Worm (Caenorhabditis elegans) whole organism, young adult: ENCODE measurements around the gene wdr-46.

Experiments
- B0019.2 ChIP-seq: fragments of 200-800 bp; sonication (Bioruptor generic); conservative IDR thresholded peaks from 2 replicates; pipeline ENCODE4 v1.3.6; 2022; ENCODE audit warnings: missing genetic modification reagents, missing genetic modification characterization, missing compliant biosample characterization
- B0035.1 ChIP-seq: sonication (generic microtip); optimal IDR thresholded peaks from 2 replicates; lab custom pipeline; 2016; ENCODE audit warnings: missing genetic modification characterization, mild to moderate bottlenecking, missing compliant biosample characterization, missing genotype, missing genetic modification reagents
- B0261.1 ChIP-seq: sonication (generic microtip); optimal IDR thresholded peaks from 2 replicates; lab custom pipeline; 2016; ENCODE audit warnings: mild to moderate bottlenecking, missing genetic modification characterization, moderate library complexity, missing compliant biosample characterization
- F22D6.2 ChIP-seq: sonication (generic microtip); optimal IDR thresholded peaks from 2 replicates; lab custom pipeline; 2016; ENCODE audit warnings: mild to moderate bottlenecking, missing genetic modification characterization, missing compliant biosample characterization
- K11D2.4 ChIP-seq: fragments of 200-800 bp; sonication (Bioruptor generic); IDR thresholded peaks from 2 replicates; pipeline ENCODE4 v1.3.6; 2022; ENCODE audit warnings: missing genetic modification reagents, missing genetic modification characterization, missing compliant biosample characterization
- Y53F4B.3 ChIP-seq: fragments of 200-800 bp; sonication (Bioruptor generic); IDR thresholded peaks from 2 replicates; pipeline ENCODE4 v1.3.6; 2022; ENCODE audit warnings: missing genetic modification reagents, missing genetic modification characterization, missing compliant biosample characterization
- Y67H2A.10 ChIP-seq: fragments of 200-800 bp; sonication (Bioruptor generic); conservative IDR thresholded peaks from 2 replicates; pipeline ENCODE4 v1.3.6; 2022; ENCODE audit warnings: missing genetic modification reagents, missing genetic modification characterization, missing compliant biosample characterization
- Y79H2A.3 ChIP-seq: fragments of 200-800 bp; sonication (Bioruptor generic); conservative IDR thresholded peaks from 2 replicates; pipeline ENCODE4 v1.3.6; 2022; ENCODE audit warnings: missing genetic modification reagents, missing genetic modification characterization, missing compliant biosample characterization
- Y95B8A.8 ChIP-seq: fragments of 200-800 bp; sonication (Bioruptor generic); IDR thresholded peaks from 2 replicates; pipeline ENCODE4 v1.3.6; 2022; ENCODE audit warnings: missing genetic modification reagents, missing genetic modification characterization, missing compliant biosample characterization
- akir-1 ChIP-seq: fragments of 200-800 bp; sonication (Bioruptor generic); optimal IDR thresholded peaks from 2 replicates; lab custom pipeline; 2018; ENCODE audit warnings: mild to moderate bottlenecking, missing genetic modification characterization, moderate library complexity, missing compliant biosample characterization
- aptf-2 ChIP-seq: fragments of 200-800 bp; sonication (Bioruptor generic); conservative IDR thresholded peaks from 2 replicates; pipeline ENCODE4 v1.3.6; 2022; ENCODE audit warnings: missing genetic modification reagents, missing genetic modification characterization, missing compliant biosample characterization
- aptf-3 ChIP-seq: fragments of 200-800 bp; sonication (Bioruptor generic); IDR thresholded peaks from 2 replicates; pipeline ENCODE4 v1.3.6; 2022; ENCODE audit warnings: missing genetic modification characterization, missing compliant biosample characterization
- atf-7 ChIP-seq: sonication (generic microtip); optimal IDR thresholded peaks from 2 replicates; lab custom pipeline; 2017; ENCODE audit warnings: mild to moderate bottlenecking, missing genetic modification characterization, missing compliant biosample characterization
- attf-3 ChIP-seq: fragments of 200-800 bp; sonication (Bioruptor generic); conservative IDR thresholded peaks from 2 replicates; pipeline ENCODE4 v1.3.6; 2022; ENCODE audit warnings: missing genetic modification reagents, missing genetic modification characterization, missing compliant biosample characterization
- bed-2 ChIP-seq: fragments of 200-800 bp; sonication (Bioruptor generic); IDR thresholded peaks from 2 replicates; pipeline ENCODE4 v1.3.6; 2022; ENCODE audit warnings: missing genetic modification reagents, missing genetic modification characterization, missing compliant biosample characterization
- cebp-2 ChIP-seq: fragments of 200-800 bp; sonication (Bioruptor generic); IDR thresholded peaks from 2 replicates; pipeline ENCODE4 v1.3.6; 2022; ENCODE audit warnings: missing genetic modification characterization, missing compliant biosample characterization
- ceh-27 ChIP-seq: fragments of 200-800 bp; sonication (Bioruptor generic); optimal IDR thresholded peaks from 2 replicates; lab custom pipeline; 2018; ENCODE audit warnings: mild to moderate bottlenecking, missing genetic modification characterization, moderate library complexity, missing compliant biosample characterization
- die-1 ChIP-seq: sonication (generic microtip); optimal IDR thresholded peaks from 2 replicates; lab custom pipeline; 2016; ENCODE audit warnings: missing genotype, mild to moderate bottlenecking, missing genetic modification characterization, missing compliant biosample characterization
- dox-1 ChIP-seq: fragments of 200-800 bp; sonication (Bioruptor generic); IDR thresholded peaks from 2 replicates; pipeline ENCODE4 v1.3.6; 2022; ENCODE audit warnings: missing genetic modification reagents, missing genetic modification characterization, missing compliant biosample characterization
- egl-18 ChIP-seq: fragments of 200-800 bp; sonication (Bioruptor generic); IDR thresholded peaks from 2 replicates; pipeline ENCODE4 v1.3.6; 2022; ENCODE audit warnings: missing genetic modification reagents, missing genetic modification characterization, missing compliant biosample characterization
- egl-44 ChIP-seq: fragments of 200-800 bp; sonication (Bioruptor generic); IDR thresholded peaks from 2 replicates; pipeline ENCODE4 v1.3.6; 2022; ENCODE audit warnings: missing genetic modification reagents, missing genetic modification characterization, missing compliant biosample characterization
- egrh-3 ChIP-seq: fragments of 200-800 bp; sonication (Bioruptor generic); IDR thresholded peaks from 2 replicates; pipeline ENCODE4 v1.3.6; 2022; ENCODE audit warnings: missing genetic modification reagents, missing genetic modification characterization, missing compliant biosample characterization
- ets-4 ChIP-seq: fragments of 200-800 bp; sonication (Bioruptor generic); optimal IDR thresholded peaks from 2 replicates; lab custom pipeline; 2018; ENCODE audit warnings: mild to moderate bottlenecking, missing genetic modification characterization, missing compliant biosample characterization
- gei-17 ChIP-seq: fragments of 200-800 bp; sonication (Bioruptor generic); optimal IDR thresholded peaks from 2 replicates; lab custom pipeline; 2018; ENCODE audit warnings: mild to moderate bottlenecking, missing genetic modification characterization, missing compliant biosample characterization
- hlh-12 ChIP-seq: sonication (generic microtip); optimal IDR thresholded peaks from 2 replicates; lab custom pipeline; 2016; ENCODE audit warnings: missing genetic modification characterization, missing compliant biosample characterization
- hrde-1 ChIP-seq: sonication (generic microtip); optimal IDR thresholded peaks from 2 replicates; lab custom pipeline; 2016; ENCODE audit warnings: missing genetic modification characterization, mild to moderate bottlenecking, missing compliant biosample characterization, moderate library complexity, missing genotype, missing genetic modification reagents, borderline replicate concordance
- hsf-1 ChIP-seq: fragments of 200-800 bp; sonication (Bioruptor generic); IDR thresholded peaks from 2 replicates; pipeline ENCODE4 v1.3.6; 2022; ENCODE audit warnings: missing genetic modification reagents, missing genetic modification characterization, missing compliant biosample characterization
- lag-1 ChIP-seq: fragments of 200-800 bp; sonication (Bioruptor generic); IDR thresholded peaks from 2 replicates; pipeline ENCODE4 v1.3.6; 2022; ENCODE audit warnings: missing genetic modification reagents, missing genetic modification characterization, missing compliant biosample characterization
- mcd-1 ChIP-seq: fragments of 200-800 bp; sonication (Bioruptor generic); IDR thresholded peaks from 2 replicates; pipeline ENCODE4 v1.3.6; 2022; ENCODE audit warnings: missing genetic modification reagents, missing genetic modification characterization, missing compliant biosample characterization
- mel-28 ChIP-seq: sonication (generic microtip); optimal IDR thresholded peaks from 2 replicates; lab custom pipeline; 2016; ENCODE audit warnings: borderline replicate concordance, mild to moderate bottlenecking, missing genetic modification characterization, missing compliant biosample characterization
- mxl-1 ChIP-seq: sonication (generic microtip); optimal IDR thresholded peaks from 2 replicates; lab custom pipeline; 2016; ENCODE audit warnings: missing genetic modification characterization, missing compliant biosample characterization
- nfyb-1 ChIP-seq: fragments of 200-800 bp; sonication (Bioruptor generic); IDR thresholded peaks from 2 replicates; pipeline ENCODE4 v1.3.6; 2022; ENCODE audit warnings: missing genetic modification reagents, missing genetic modification characterization, missing compliant biosample characterization
- nhr-90 ChIP-seq: sonication (generic microtip); optimal IDR thresholded peaks from 2 replicates; lab custom pipeline; 2016; ENCODE audit warnings: missing genotype, mild to moderate bottlenecking, missing genetic modification characterization, missing compliant biosample characterization
- pha-4 ChIP-seq: fragments of 150-350 bp; sonication (generic microtip); optimal IDR thresholded peaks from 2 replicates; lab custom pipeline; 2014; ENCODE audit warnings: missing biosample characterization, missing genetic modification reagents, missing genetic modification characterization
- rcor-1 ChIP-seq: fragments of 200-800 bp; sonication (Bioruptor generic); IDR thresholded peaks from 2 replicates; pipeline ENCODE4 v1.3.6; 2022; ENCODE audit warnings: missing genetic modification reagents, missing genetic modification characterization, missing compliant biosample characterization
- rec-8 ChIP-seq, 2 experiments: sonication (generic microtip); optimal IDR thresholded peaks; 2 replicates each; lab custom pipeline; 2016; ENCODE audit warnings: mild to moderate bottlenecking in 2 of 2, missing genetic modification characterization in 2 of 2, missing genetic modification reagents in 2 of 2, missing genotype in 2 of 2, missing biosample characterization in 1 of 2, missing compliant biosample characterization in 1 of 2, moderate library complexity in 1 of 2
- rpc-1 ChIP-seq, 2 experiments: fragments of 150-350 bp in 1 of 2; sonication (generic microtip) in 1 of 2; optimal IDR thresholded peaks; 2 replicates each; lab custom pipeline; 2014 to 2018; ENCODE audit warnings: missing biosample characterization in 1 of 2, missing genetic modification characterization in 1 of 2, missing genetic modification reagents in 1 of 2, missing genotype in 1 of 2
- snpc-1.1 ChIP-seq: sonication (generic microtip); optimal IDR thresholded peaks from 2 replicates; lab custom pipeline; 2017; ENCODE audit warnings: missing genetic modification characterization, mild to moderate bottlenecking, missing compliant biosample characterization, antibody characterized with exemption, moderate library complexity, missing genotype, missing genetic modification reagents; ENCODE audit not compliant: insufficient read depth
- snpc-3.4 ChIP-seq: sonication (generic microtip); optimal IDR thresholded peaks from 2 replicates; lab custom pipeline; 2017; ENCODE audit warnings: missing genetic modification characterization, mild to moderate bottlenecking, missing compliant biosample characterization, antibody characterized with exemption, moderate library complexity, missing genotype, missing genetic modification reagents
- sptf-2 ChIP-seq: fragments of 200-800 bp; sonication (Bioruptor generic); optimal IDR thresholded peaks from 2 replicates; lab custom pipeline; 2018; ENCODE audit warnings: mild to moderate bottlenecking, missing genetic modification characterization, missing compliant biosample characterization
- tbp1 ChIP-seq: fragments of 200-800 bp; sonication (Bioruptor generic); optimal IDR thresholded peaks from 2 replicates; lab custom pipeline; 2018; ENCODE audit warnings: mild to moderate bottlenecking, missing genetic modification characterization, missing compliant biosample characterization
- tbx-9 ChIP-seq: sonication (generic microtip); optimal IDR thresholded peaks from 2 replicates; lab custom pipeline; 2016; ENCODE audit warnings: borderline replicate concordance, missing genetic modification characterization, inconsistent platforms, missing compliant biosample characterization
- tlf-1 ChIP-seq: fragments of 200-800 bp; sonication (Bioruptor generic); optimal IDR thresholded peaks from 2 replicates; lab custom pipeline; 2018; ENCODE audit warnings: mild to moderate bottlenecking, missing genetic modification characterization, missing compliant biosample characterization
- unc-130 ChIP-seq: sonication (generic microtip); optimal IDR thresholded peaks from 2 replicates; lab custom pipeline; 2016; ENCODE audit warnings: missing genetic modification reagents, missing genetic modification characterization, missing compliant biosample characterization
- zim-3 ChIP-seq: sonication (generic microtip); optimal IDR thresholded peaks from 2 replicates; lab custom pipeline; 2017; ENCODE audit warnings: mild to moderate bottlenecking, missing genetic modification characterization, moderate library complexity, missing compliant biosample characterization
- ztf-18 ChIP-seq: sonication (generic microtip); optimal IDR thresholded peaks from 2 replicates; lab custom pipeline; 2016; ENCODE audit warnings: missing genotype, mild to moderate bottlenecking, missing genetic modification characterization, missing compliant biosample characterization
- ztf-22 ChIP-seq: fragments of 200-800 bp; sonication (Bioruptor generic); optimal IDR thresholded peaks from 2 replicates; lab custom pipeline; 2018; ENCODE audit warnings: mild to moderate bottlenecking, missing genetic modification characterization, moderate library complexity, missing compliant biosample characterization
- ztf-3 ChIP-seq: fragments of 200-800 bp; sonication (Bioruptor generic); optimal IDR thresholded peaks from 2 replicates; lab custom pipeline; 2018; ENCODE audit warnings: mild to moderate bottlenecking, missing genetic modification characterization, missing compliant biosample characterization

Gene wdr-46

DNA sequence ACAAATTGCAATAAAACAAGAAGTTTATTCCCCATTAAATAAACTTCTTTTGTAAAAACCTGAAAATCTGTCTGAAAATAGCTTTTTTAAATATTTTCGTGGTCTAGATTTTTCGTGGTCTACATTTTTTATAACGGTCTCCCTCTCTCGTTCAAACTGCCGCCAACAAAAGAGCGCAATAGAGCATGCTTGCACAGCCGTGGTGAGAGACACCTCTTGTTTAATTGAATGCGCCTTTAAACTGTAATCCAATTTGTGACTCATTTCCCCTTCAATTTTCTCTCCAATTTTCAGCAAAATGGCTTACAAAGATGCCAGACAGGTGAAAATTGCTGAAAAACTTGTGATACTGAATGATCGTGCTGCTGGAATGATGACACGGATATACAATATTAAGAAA lies 32.1 kb downstream of the wdr-46 start, which contains the start of gene gex-3 (continued):
- TF ChIP-seq tlf-1 (peak; percentile 79), unc-130 (GFP tag; lab: Kevin White, UChicago) (no peak), attf-3 (peak; percentile 35; the same call in 1 of the 2 replicates), aptf-2 (GFP tag; lab: Robert Waterston, UW) (no peak), tbx-9 (tag; lab: Kevin White, UChicago) (no peak), aptf-3 (no peak), akir-1 (GFP tag; lab: Kevin White, UChicago) (no peak), ztf-18 (no peak), B0035.1 (tag; lab: Kevin White, UChicago) (no peak), mxl-1 (tag; lab: Kevin White, UChicago) (no peak), rcor-1 (GFP tag; lab: Robert Waterston, UW) (peak; percentile 74), K11D2.4 (no peak), atf-7 (tag; lab: Kevin White, UChicago) (no peak), nfyb-1 (GFP tag; lab: Robert Waterston, UW) (peak; percentile 69; the same call in 1 of the 2 replicates), rpc-1 (optimal IDR thresholded peaks at IDR 0.05; lab: Kevin White, UChicago) (no peak), rpc-1 (tag; optimal IDR thresholded peaks at IDR 0.05; lab: Kevin White, UChicago) (no peak), cebp-2 (GFP tag; lab: Robert Waterston, UW) (no peak), snpc-1.1 (tag; lab: Kevin White, UChicago) (no peak), ztf-22 (GFP tag; lab: Kevin White, UChicago) (no peak), B0019.2 (GFP tag; lab: Robert Waterston, UW) (no peak), die-1 (tag; lab: Kevin White, UChicago) (no peak), dox-1 (GFP tag; lab: Robert Waterston, UW) (peak; percentile 87), sptf-2 (no peak), bed-2 (no peak), nhr-90 (no peak), pha-4 (tag; lab: Kevin White, UChicago) (no peak), Y53F4B.3 (GFP tag; lab: Robert Waterston, UW) (no peak), tbp1 (GFP tag; lab: Kevin White, UChicago) (peak; percentile 66), gei-17 (no peak), B0261.1 (no peak), ceh-27 (GFP tag; lab: Kevin White, UChicago) (peak; percentile 81), hlh-12 (tag; lab: Kevin White, UChicago) (no peak), hsf-1 (GFP tag; lab: Robert Waterston, UW) (peak; percentile 56; the same call in 1 of the 2 replicates), ets-4 (GFP tag; lab: Kevin White, UChicago) (no peak), Y67H2A.10 (GFP tag; lab: Robert Waterston, UW) (no peak), zim-3 (tag; lab: Kevin White, UChicago) (no peak), Y95B8A.8 (GFP tag; lab: Robert Waterston, UW) (0 out of 2 replicates have a peak, but pooled peaks have one; percentile 22), F22D6.2 (no peak), ztf-3 (GFP tag; lab: Kevin White, UChicago) (no peak), mel-28 (tag; lab: Kevin White, UChicago) (no peak), egl-44 (no peak), Y79H2A.3 (GFP tag; lab: Robert Waterston, UW) (no peak), egrh-3 (GFP tag; lab: Robert Waterston, UW) (no peak; the same call in 1 of the 2 replicates), mcd-1 (GFP tag; lab: Robert Waterston, UW) (peak; percentile 95), egl-18 (GFP tag; lab: Robert Waterston, UW) (no peak), hrde-1 (tag; lab: Kevin White, UChicago) (no peak), lag-1 (GFP tag; lab: Robert Waterston, UW) (no peak), rec-8 (tag; optimal IDR thresholded peaks at IDR 0.05; lab: Kevin White, UChicago) (no peak), snpc-3.4 (peak; percentile 48)
